Fruit fly (Drosophila melanogaster) whole organism, wandering third instar larva: ENCODE results near the gene ppk23.
A peak's percentile ranks its signal among the peaks of the same experiment; 100 is the strongest.

ENCODE experiments used
- Abd-B ChIP-seq: fragments of >200 bp; optimal IDR thresholded peaks from 2 replicates; lab custom pipeline; 2017; ENCODE audit warnings: missing biosample characterization, missing genetic modification characterization
- CG32264 ChIP-seq: fragments of 200-800 bp; sonication (Bioruptor generic); optimal IDR thresholded peaks from 2 replicates; lab custom pipeline; 2016; ENCODE audit warnings: missing biosample characterization, missing genetic modification characterization
- CG9705 ChIP-seq: fragments of 200-800 bp; sonication (Bioruptor generic); optimal IDR thresholded peaks from 2 replicates; lab custom pipeline; 2018; ENCODE audit warnings: missing biosample characterization, mild to moderate bottlenecking, missing genetic modification characterization
- CrebA ChIP-seq: fragments of 200-800 bp; sonication (Bioruptor generic); optimal IDR thresholded peaks from 2 replicates; lab custom pipeline; 2016; ENCODE audit warnings: missing biosample characterization, mild to moderate bottlenecking, missing genetic modification characterization, borderline replicate concordance
- Dfd ChIP-seq: fragments of >200 bp; optimal IDR thresholded peaks from 2 replicates; lab custom pipeline; 2017; ENCODE audit warnings: missing biosample characterization, missing genetic modification characterization
- Dif ChIP-seq: fragments of 200-275, 200-300 bp; sonication (Bioruptor generic); optimal IDR thresholded peaks from 2 replicates; lab custom pipeline; 2018; ENCODE audit warnings: missing biosample characterization, missing genetic modification characterization; ENCODE audit not compliant: partially characterized antibody
- GATAd ChIP-seq: sonication (Bioruptor generic); optimal IDR thresholded peaks from 2 replicates; lab custom pipeline; 2016; ENCODE audit warnings: missing biosample characterization, missing genetic modification characterization
- HLH106 ChIP-seq: fragments of 200-800 bp; optimal IDR thresholded peaks from 3 replicates; lab custom pipeline; 2019; ENCODE audit warnings: missing biosample characterization, mild to moderate bottlenecking, missing genetic modification characterization, moderate library complexity
- Hnf4 ChIP-seq: fragments of 200-800 bp; sonication (Bioruptor generic); optimal IDR thresholded peaks from 2 replicates; lab custom pipeline; 2016; ENCODE audit warnings: missing biosample characterization, mild to moderate bottlenecking, missing genetic modification characterization
- Hr78 ChIP-seq: fragments of >200 bp; optimal IDR thresholded peaks from 2 replicates; lab custom pipeline; 2017; ENCODE audit warnings: missing biosample characterization, missing genetic modification characterization
- Hr83 ChIP-seq: fragments of 200-300 bp; sonication (Bioruptor generic); optimal IDR thresholded peaks from 2 replicates; lab custom pipeline; 2016; ENCODE audit warnings: missing biosample characterization, mild to moderate bottlenecking, missing genetic modification characterization, moderate library complexity; ENCODE audit not compliant: poor library complexity, severe bottlenecking
- Jra ChIP-seq: sonication (Bioruptor generic); optimal IDR thresholded peaks from 2 replicates; lab custom pipeline; 2016; ENCODE audit warnings: missing biosample characterization, missing genetic modification characterization
- Mio ChIP-seq: sonication (Bioruptor generic); optimal IDR thresholded peaks from 2 replicates; lab custom pipeline; 2016; ENCODE audit warnings: missing biosample characterization, missing genetic modification characterization
- Myc ChIP-seq: fragments of >200 bp; optimal IDR thresholded peaks from 2 replicates; lab custom pipeline; 2017
- N ChIP-seq: fragments of >200 bp; optimal IDR thresholded peaks from 2 replicates; lab custom pipeline; 2018; ENCODE audit warnings: missing biosample characterization, missing external identifiers, missing genetic modification characterization
- OdsH ChIP-seq: fragments of 200-800 bp; sonication (Bioruptor generic); optimal IDR thresholded peaks from 2 replicates; lab custom pipeline; 2016; ENCODE audit warnings: missing biosample characterization, mild to moderate bottlenecking, missing genetic modification characterization
- Rel ChIP-seq, 2 experiments: fragments of 200-800 bp; sonication (Bioruptor generic) in 1 of 2; optimal IDR thresholded peaks; 2 replicates in 1 of 2; 3 replicates in 1 of 2; lab custom pipeline; 2016 to 2019; ENCODE audit warnings: mild to moderate bottlenecking in 2 of 2, missing biosample characterization in 2 of 2, missing genetic modification characterization in 2 of 2, moderate library complexity in 1 of 2
- Sp1 ChIP-seq: fragments of 200-800 bp; sonication (Bioruptor generic); optimal IDR thresholded peaks from 3 replicates; lab custom pipeline; 2019; ENCODE audit warnings: missing biosample characterization, mild to moderate bottlenecking, missing genetic modification characterization, moderate library complexity
- Vsx2 ChIP-seq: fragments of 200-300, 225-300 bp; sonication (Bioruptor generic); optimal IDR thresholded peaks from 2 replicates; lab custom pipeline; 2018; ENCODE audit warnings: missing biosample characterization, missing genetic modification characterization; ENCODE audit not compliant: partially characterized antibody
- br ChIP-seq: fragments of 200-800 bp; sonication (Bioruptor generic); optimal IDR thresholded peaks from 2 replicates; lab custom pipeline; 2016; ENCODE audit warnings: missing biosample characterization, missing genetic modification characterization
- brk ChIP-seq: fragments of 200-800 bp; sonication (Bioruptor generic); optimal IDR thresholded peaks from 2 replicates; lab custom pipeline; 2016; ENCODE audit warnings: missing biosample characterization, mild to moderate bottlenecking, missing genetic modification characterization
- dl ChIP-seq, 2 experiments: fragments of 175-275, 200-275 bp in 1 of 2; fragments of 200-275 bp in 1 of 2; sonication (Bioruptor generic); optimal IDR thresholded peaks; lab custom pipeline; 2018; ENCODE audit warnings: mild to moderate bottlenecking in 2 of 2, missing biosample characterization in 2 of 2, missing genetic modification characterization in 2 of 2, moderate library complexity in 2 of 2; ENCODE audit not compliant: partially characterized antibody in 2 of 2, insufficient read depth in 1 of 2
- dmrt93B ChIP-seq: fragments of 200-800 bp; sonication (Bioruptor generic); optimal IDR thresholded peaks from 2 replicates; lab custom pipeline; 2018; ENCODE audit warnings: missing biosample characterization, mild to moderate bottlenecking, missing genetic modification characterization
- dsf ChIP-seq: sonication (Bioruptor generic); optimal IDR thresholded peaks from 2 replicates; lab custom pipeline; 2016; ENCODE audit warnings: missing biosample characterization, missing genetic modification characterization, borderline replicate concordance
- ey ChIP-seq: fragments of 200-800 bp; sonication (Bioruptor generic); optimal IDR thresholded peaks from 2 replicates; lab custom pipeline; 2016; ENCODE audit warnings: missing biosample characterization, missing genetic modification characterization
- foxo ChIP-seq, 2 experiments: fragments of 200-800 bp; sonication (Bioruptor generic); optimal IDR thresholded peaks; 2 replicates in 1 of 2; 3 replicates in 1 of 2; lab custom pipeline; 2016 to 2017; ENCODE audit warnings: missing biosample characterization in 2 of 2, missing genetic modification characterization in 2 of 2
- fru ChIP-seq: fragments of 200-800 bp; sonication (Bioruptor generic); optimal IDR thresholded peaks from 3 replicates; lab custom pipeline; 2016; ENCODE audit warnings: missing biosample characterization, mild to moderate bottlenecking, missing genetic modification characterization
- h ChIP-seq: fragments of 200-800 bp; sonication (Bioruptor generic); optimal IDR thresholded peaks from 3 replicates; lab custom pipeline; 2016; ENCODE audit warnings: missing biosample characterization, mild to moderate bottlenecking, missing genetic modification characterization
- jim ChIP-seq: fragments of 175-275, 200-325 bp; sonication (Bioruptor generic); optimal IDR thresholded peaks from 2 replicates; lab custom pipeline; 2016; ENCODE audit warnings: missing biosample characterization, mild to moderate bottlenecking, missing genetic modification characterization
- lola ChIP-seq: fragments of >200 bp; optimal IDR thresholded peaks from 2 replicates; lab custom pipeline; 2017; ENCODE audit warnings: missing biosample characterization, missing genetic modification characterization
- pan ChIP-seq: fragments of >200 bp; optimal IDR thresholded peaks from 2 replicates; lab custom pipeline; 2017
- psq ChIP-seq: fragments of 200-800 bp; sonication (Bioruptor generic); optimal IDR thresholded peaks from 3 replicates; lab custom pipeline; 2017; ENCODE audit warnings: missing biosample characterization, mild to moderate bottlenecking, missing genetic modification characterization, moderate library complexity
- rgr ChIP-seq: fragments of 200-800 bp; sonication (Bioruptor generic); optimal IDR thresholded peaks from 3 replicates; lab custom pipeline; 2016; ENCODE audit warnings: missing biosample characterization, mild to moderate bottlenecking, missing genetic modification characterization
- sage ChIP-seq: fragments of 200-800 bp; sonication (Bioruptor generic); optimal IDR thresholded peaks from 2 replicates; lab custom pipeline; 2016; ENCODE audit warnings: missing biosample characterization, mild to moderate bottlenecking, missing genetic modification characterization
- sv ChIP-seq: fragments of 200-800 bp; sonication (Bioruptor generic); optimal IDR thresholded peaks from 3 replicates; lab custom pipeline; 2016; ENCODE audit warnings: missing biosample characterization, missing genetic modification characterization
- tai ChIP-seq: sonication (Bioruptor generic); optimal IDR thresholded peaks from 2 replicates; lab custom pipeline; 2016; ENCODE audit warnings: missing biosample characterization, missing genetic modification characterization
- usp ChIP-seq: fragments of >200 bp; optimal IDR thresholded peaks from 2 replicates; lab custom pipeline; 2017; ENCODE audit warnings: missing biosample characterization, missing genetic modification characterization
- woc ChIP-seq: sonication (Bioruptor generic); optimal IDR thresholded peaks from 2 replicates; lab custom pipeline; 2016; ENCODE audit warnings: missing biosample characterization, mild to moderate bottlenecking, missing genetic modification characterization

Gene ppk23

DNA sequence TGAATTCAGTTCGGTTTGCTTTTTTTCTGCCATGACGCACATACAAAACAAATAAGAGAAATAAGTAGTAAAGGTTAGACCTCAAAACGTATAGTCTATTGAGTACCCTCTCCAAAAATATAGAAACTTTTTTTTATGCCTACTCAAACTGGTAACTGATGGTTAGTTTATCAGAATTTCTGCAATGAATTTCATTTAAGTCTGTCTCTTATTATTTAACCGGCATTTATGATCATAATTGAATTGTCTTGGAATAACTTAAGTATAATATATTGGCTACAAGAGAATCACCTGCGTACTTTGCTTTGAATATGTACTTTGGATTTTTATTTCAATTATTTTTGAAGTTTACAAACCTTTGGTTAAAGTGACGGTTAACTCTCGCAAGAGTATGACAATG lies 45.5 kb downstream of the ppk23 start:
- no peak for TF ChIP-seq woc (GFP tag; lab: Kevin White, UChicago)
- no peak for TF ChIP-seq rgr (GFP tag; lab: Kevin White, UChicago)
- no peak for TF ChIP-seq dl (GFP tag; optimal IDR thresholded peaks at IDR 0.05; lab: Kevin White, UChicago; ENCODE audit: insufficient read depth in 1 of 2, partially characterized antibody in 2 of 2)
- TF ChIP-seq CrebA (GFP tag; lab: Kevin White, UChicago): no peak
- TF ChIP-seq br (GFP tag; lab: Kevin White, UChicago): no peak
- TF ChIP-seq Myc (lab: Kevin White, UChicago): no peak
- TF ChIP-seq brk (GFP tag; lab: Kevin White, UChicago): no peak
- TF ChIP-seq GATAd (GFP tag; lab: Kevin White, UChicago): no peak
- TF ChIP-seq tai: no peak
- no peak for TF ChIP-seq CG32264 (GFP tag; lab: Kevin White, UChicago)
- TF ChIP-seq sage (GFP tag; lab: Kevin White, UChicago): no peak
- TF ChIP-seq Jra: no peak
- no peak for TF ChIP-seq Dfd
- TF ChIP-seq fru (GFP tag; lab: Kevin White, UChicago): no peak
- TF ChIP-seq Abd-B (GFP tag; lab: Kevin White, UChicago): no peak
- TF ChIP-seq, all 38 proteins: peak for 0

DNA sequence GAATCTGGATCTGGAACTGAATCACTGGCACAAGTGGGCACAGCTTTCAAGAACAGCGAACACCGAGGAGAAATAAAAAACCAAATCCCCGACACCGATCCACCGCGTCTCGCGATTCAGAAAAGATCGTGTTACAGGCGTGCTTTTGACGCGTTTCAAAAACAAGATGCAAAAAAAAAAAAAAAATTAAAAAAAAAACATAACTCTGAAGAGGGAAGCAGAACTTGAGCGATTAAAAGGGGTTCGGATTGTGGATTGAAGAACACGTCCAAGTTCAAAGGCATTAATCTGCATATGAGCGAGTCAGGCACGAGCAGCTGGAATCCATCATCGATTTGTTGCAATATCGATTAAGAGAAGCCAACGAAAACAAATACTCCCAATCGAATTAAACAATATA lies 46.5 kb downstream of the ppk23 start:
- TF ChIP-seq sv (no peak), br (GFP tag; lab: Kevin White, UChicago) (no peak), Sp1 (GFP tag; lab: Kevin White, UChicago) (no peak), sage (GFP tag; lab: Kevin White, UChicago) (no peak)

- no peak for TF ChIP-seq Mio (GFP tag; lab: Kevin White, UChicago)
- TF ChIP-seq Sp1 (GFP tag; lab: Kevin White, UChicago): no peak
- no peak for TF ChIP-seq sv
- no peak for TF ChIP-seq fru (GFP tag; lab: Kevin White, UChicago)
- TF ChIP-seq Vsx2 (GFP tag; lab: Kevin White, UChicago): no peak
Observed at dm6 chrX:17520690-17521426, 48.2 kb downstream of the ppk23 start.

dm6 chrX:17518117-17518689 lies 50.8 kb downstream of the ppk23 start:
- TF ChIP-seq N (GFP tag; lab: Kevin White, UChicago) (no peak), pan (lab: Kevin White, UChicago) (peak; percentile 36), foxo (GFP tag; optimal IDR thresholded peaks at IDR 0.05; lab: Kevin White, UChicago) (peak in 1 of 2 experiments; percentile 45), Mio (GFP tag; lab: Kevin White, UChicago) (no peak), Rel (GFP tag; optimal IDR thresholded peaks at IDR 0.05; lab: Kevin White, UChicago) (no peak), Rel (tag; optimal IDR thresholded peaks at IDR 0.05; lab: Kevin White, UChicago) (no peak), Abd-B (GFP tag; lab: Kevin White, UChicago) (no peak), dl (GFP tag; optimal IDR thresholded peaks at IDR 0.05; lab: Kevin White, UChicago; ENCODE audit: insufficient read depth in 1 of 2, partially characterized antibody in 2 of 2) (no peak), brk (GFP tag; lab: Kevin White, UChicago) (no peak), CrebA (GFP tag; lab: Kevin White, UChicago) (no peak), Dif (no peak), usp (GFP tag; lab: Kevin White, UChicago) (no peak), HLH106 (tag; lab: Kevin White, UChicago) (peak; percentile 18), ey (peak; percentile 21), br (GFP tag; lab: Kevin White, UChicago) (peak; percentile 55), CG32264 (GFP tag; lab: Kevin White, UChicago) (no peak), woc (GFP tag; lab: Kevin White, UChicago) (peak; percentile 43), Jra (no peak), Hnf4 (GFP tag; lab: Kevin White, UChicago) (no peak), psq (peak; percentile 20), Myc (lab: Kevin White, UChicago) (no peak), Dfd (no peak), jim (no peak), Hr83 (no peak), Vsx2 (GFP tag; lab: Kevin White, UChicago) (no peak), rgr (GFP tag; lab: Kevin White, UChicago) (peak; percentile 19), Hr78 (no peak), dsf (GFP tag; lab: Kevin White, UChicago) (no peak), sage (GFP tag; lab: Kevin White, UChicago) (no peak), lola (GFP tag; lab: Kevin White, UChicago) (no peak), fru (GFP tag; lab: Kevin White, UChicago) (peak; percentile 47), GATAd (GFP tag; lab: Kevin White, UChicago) (no peak), Sp1 (GFP tag; lab: Kevin White, UChicago) (peak; percentile 2), sv (no peak), tai (no peak), h (peak; percentile 38), OdsH (GFP tag; lab: Kevin White, UChicago) (peak; percentile 20), CG9705 (GFP tag; lab: Kevin White, UChicago) (no peak), dmrt93B (GFP tag; lab: Kevin White, UChicago) (peak; percentile 7)
